Worm (Caenorhabditis elegans) whole organism, midembryonic: Measurements from ENCODE around the gene mltn-6.

Experiments
- T22C8.4 ChIP-seq: fragments of 200-800 bp; sonication (Bioruptor generic); IDR thresholded peaks from 2 replicates; pipeline ENCODE4 v1.3.6; 2022; ENCODE audit warnings: missing genetic modification characterization, missing compliant biosample characterization
- cog-1 ChIP-seq: sonication (generic microtip); optimal IDR thresholded peaks from 2 replicates; lab custom pipeline; 2016; ENCODE audit warnings: missing genetic modification characterization, missing compliant biosample characterization
- flt-1 ChIP-seq: fragments of 200-800 bp; sonication (Bioruptor generic); IDR thresholded peaks from 2 replicates; pipeline ENCODE4 v1.3.6; 2022; ENCODE audit warnings: missing genetic modification characterization, missing compliant biosample characterization
- med-1 ChIP-seq: sonication (generic microtip); optimal IDR thresholded peaks from 2 replicates; lab custom pipeline; 2017; ENCODE audit warnings: missing genetic modification characterization, mild to moderate bottlenecking, missing compliant biosample characterization, antibody characterized with exemption, missing genetic modification reagents; ENCODE audit not compliant: insufficient read depth
- tab-1 ChIP-seq: fragments of 200-800 bp; sonication (Bioruptor generic); IDR thresholded peaks from 2 replicates; pipeline ENCODE4 v1.3.6; 2022; ENCODE audit warnings: missing genetic modification characterization, missing compliant biosample characterization

DNA sequence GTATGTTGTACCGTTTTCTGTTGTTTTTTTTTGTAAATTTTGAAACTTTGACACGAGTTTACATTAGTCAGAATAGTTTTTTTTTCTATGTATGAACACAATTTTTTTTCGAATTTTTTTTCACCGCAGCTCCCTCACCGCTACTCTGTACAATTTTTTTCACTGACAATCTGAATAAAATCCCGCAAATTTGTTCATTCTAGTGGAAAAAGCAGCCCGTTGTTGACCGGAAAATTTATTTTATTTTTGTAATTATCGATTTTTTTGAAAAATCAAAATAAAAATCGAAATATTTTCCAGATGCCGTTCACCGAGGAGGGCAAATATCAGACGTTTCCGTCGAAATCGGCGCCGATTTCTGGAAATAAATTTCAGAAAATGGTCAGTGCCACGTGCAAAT, 5.3 kb upstream of the mltn-6 start, which contains the start of gene T22H9.1:
- TF ChIP-seq tab-1 (GFP tag; lab: Robert Waterston, UW) (no peak), med-1 (GFP tag; lab: Kevin White, UChicago) (no peak), cog-1 (tag; lab: Kevin White, UChicago) (no peak), T22C8.4 (GFP tag; lab: Robert Waterston, UW) (no peak), flt-1 (GFP tag; lab: Robert Waterston, UW) (no peak)
